Fruit fly (Drosophila melanogaster) whole organism, embryonic: ENCODE measurements around the gene CG11449.

ENCODE experiments used
- B-H2 ChIP-seq: fragments of 200-800 bp; sonication (Bioruptor generic); optimal IDR thresholded peaks from 2 replicates; lab custom pipeline; 2018; ENCODE audit warnings: missing biosample characterization, mild to moderate bottlenecking, missing genetic modification characterization
- CG10274 ChIP-seq: fragments of 200-800 bp; sonication (Bioruptor generic); optimal IDR thresholded peaks from 3 replicates; lab custom pipeline; 2017; ENCODE audit warnings: missing biosample characterization, mild to moderate bottlenecking, missing genetic modification characterization
- CG10959 ChIP-seq: fragments of 200-800 bp; sonication (Bioruptor generic); IDR thresholded peaks from 2 replicates; pipeline ENCODE4 v1.3.6; 2022; ENCODE audit warnings: missing biosample characterization, missing genetic modification characterization
- CG11456 ChIP-seq: fragments of 200-800 bp; sonication (Bioruptor generic); IDR thresholded peaks from 3 replicates; pipeline ENCODE4 v1.3.6; 2022; ENCODE audit warnings: missing biosample characterization, missing genetic modification characterization
- CG12104 ChIP-seq: fragments of 200-800 bp; sonication (Bioruptor generic); optimal IDR thresholded peaks from 3 replicates; lab custom pipeline; 2016; ENCODE audit warnings: missing biosample characterization, missing genetic modification characterization
- CG12219 ChIP-seq: fragments of 200-800 bp; sonication (Bioruptor generic); optimal IDR thresholded peaks from 3 replicates; lab custom pipeline; 2018; ENCODE audit warnings: missing biosample characterization, mild to moderate bottlenecking, missing genetic modification characterization
- CG13894 ChIP-seq: fragments of 200-800 bp; sonication (Bioruptor generic); optimal IDR thresholded peaks from 3 replicates; lab custom pipeline; 2018; ENCODE audit warnings: missing biosample characterization, mild to moderate bottlenecking, missing genetic modification characterization, moderate library complexity
- CG15696 ChIP-seq: fragments of 200-800 bp; sonication (Bioruptor generic); optimal IDR thresholded peaks from 2 replicates; lab custom pipeline; 2019; ENCODE audit warnings: missing biosample characterization, mild to moderate bottlenecking, missing genetic modification characterization, moderate library complexity
- CG16813 ChIP-seq: fragments of 200-800 bp; sonication (Bioruptor generic); IDR thresholded peaks from 3 replicates; pipeline ENCODE4 v1.3.6; 2022; ENCODE audit warnings: missing biosample characterization, missing genetic modification characterization; ENCODE audit not compliant: partially characterized antibody
- CG18476 ChIP-seq: fragments of 200-800 bp; sonication (Bioruptor generic); optimal IDR thresholded peaks from 2 replicates; lab custom pipeline; 2016; ENCODE audit warnings: missing biosample characterization, mild to moderate bottlenecking, missing genetic modification characterization
- CG30403 ChIP-seq: fragments of 200-800 bp; sonication (Bioruptor generic); optimal IDR thresholded peaks from 3 replicates; lab custom pipeline; 2016; ENCODE audit warnings: missing biosample characterization, missing genetic modification characterization
- CG32532 ChIP-seq: fragments of 200-800 bp; sonication (Bioruptor generic); IDR thresholded peaks from 2 replicates; pipeline ENCODE4 v1.3.6; 2022; ENCODE audit warnings: missing biosample characterization, missing genetic modification characterization
- CG3407 ChIP-seq: fragments of 200-800 bp; sonication (Bioruptor generic); optimal IDR thresholded peaks from 2 replicates; lab custom pipeline; 2018; ENCODE audit warnings: missing biosample characterization, mild to moderate bottlenecking, missing genetic modification characterization
- CG8281 ChIP-seq: fragments of 200-800 bp; sonication (Bioruptor generic); optimal IDR thresholded peaks from 2 replicates; lab custom pipeline; 2018; ENCODE audit warnings: missing biosample characterization, mild to moderate bottlenecking, missing genetic modification characterization, moderate library complexity
- CG8478 ChIP-seq: fragments of >200 bp; optimal IDR thresholded peaks from 2 replicates; lab custom pipeline; 2018
- CG8944 ChIP-seq: fragments of 200-800 bp; sonication (Bioruptor generic); optimal IDR thresholded peaks from 3 replicates; lab custom pipeline; 2016; ENCODE audit warnings: missing biosample characterization, missing genetic modification characterization
- CHES-1-like ChIP-seq: fragments of 200-800 bp; sonication (Bioruptor generic); optimal IDR thresholded peaks from 2 replicates; lab custom pipeline; 2016; ENCODE audit warnings: missing biosample characterization, missing genetic modification characterization
- Dbx ChIP-seq: fragments of 200-800 bp; sonication (Bioruptor generic); IDR thresholded peaks from 3 replicates; pipeline ENCODE4 v1.3.6; 2022; ENCODE audit warnings: missing biosample characterization, missing genetic modification characterization
- Dek ChIP-seq: fragments of 200-800 bp; sonication (Bioruptor generic); optimal IDR thresholded peaks from 3 replicates; lab custom pipeline; 2019; ENCODE audit warnings: missing biosample characterization, mild to moderate bottlenecking, missing genetic modification characterization, moderate library complexity
- Eip74EF ChIP-seq, 2 experiments: fragments of 200-800 bp in 1 of 2; fragments of >200 bp in 1 of 2; sonication (Bioruptor generic) in 1 of 2; optimal IDR thresholded peaks; 2 replicates each; lab custom pipeline; 2017 to 2019; ENCODE audit warnings: missing biosample characterization in 2 of 2, missing genetic modification characterization in 2 of 2, mild to moderate bottlenecking in 1 of 2, moderate library complexity in 1 of 2
- Ets65A ChIP-seq: fragments of 200-800 bp; sonication (Bioruptor generic); peaks from one replicate; lab custom pipeline; 2016; ENCODE audit warnings: missing biosample characterization, missing genetic modification characterization
- HHEX ChIP-seq: fragments of 200-800 bp; sonication (Bioruptor generic); optimal IDR thresholded peaks from 3 replicates; lab custom pipeline; 2017; ENCODE audit warnings: missing biosample characterization, mild to moderate bottlenecking, missing genetic modification characterization, missing genetic modification reagents
- NC2β ChIP-seq: fragments of 200-800 bp; sonication (Bioruptor generic); optimal IDR thresholded peaks from 2 replicates; lab custom pipeline; 2016; ENCODE audit warnings: missing biosample characterization, missing genetic modification characterization
- Nf-YA ChIP-seq: fragments of 200-800 bp; sonication (Bioruptor generic); IDR thresholded peaks from 2 replicates; pipeline ENCODE4 v1.3.6; 2022; ENCODE audit warnings: missing biosample characterization, missing genetic modification characterization
- Pdp1 ChIP-seq, 2 experiments: fragments of 200-800 bp; sonication (Bioruptor generic); optimal IDR thresholded peaks; 3 replicates each; lab custom pipeline; 2016; ENCODE audit warnings: missing biosample characterization in 2 of 2, missing genetic modification characterization in 2 of 2, mild to moderate bottlenecking in 1 of 2, moderate library complexity in 1 of 2
- Side ChIP-seq: fragments of 200-800 bp; sonication (Bioruptor generic); optimal IDR thresholded peaks from 2 replicates; lab custom pipeline; 2016; ENCODE audit warnings: missing biosample characterization, missing genetic modification characterization
- Sox100B ChIP-seq: fragments of 200-800 bp; sonication (Bioruptor generic); optimal IDR thresholded peaks from 3 replicates; lab custom pipeline; 2018; ENCODE audit warnings: missing biosample characterization, mild to moderate bottlenecking, missing genetic modification characterization
- Trl ChIP-seq, 3 experiments: fragments of >200 bp in 2 of 3; fragments of 200-800 bp in 1 of 3; sonication (Bioruptor generic) in 1 of 3; optimal IDR thresholded peaks; 2 replicates in 1 of 3; 3 replicates in 2 of 3; lab custom pipeline; 2016 to 2017; ENCODE audit warnings: missing biosample characterization in 1 of 3, missing genetic modification characterization in 1 of 3
- dmrt99B ChIP-seq: fragments of 200-800 bp; sonication (Bioruptor generic); optimal IDR thresholded peaks from 2 replicates; lab custom pipeline; 2018; ENCODE audit warnings: missing biosample characterization, mild to moderate bottlenecking, missing genetic modification characterization, moderate library complexity
- dpn ChIP-seq, 2 experiments: fragments of 200-800 bp; sonication (Bioruptor generic); optimal IDR thresholded peaks; 3 replicates each; lab custom pipeline; 2016; ENCODE audit warnings: missing biosample characterization in 2 of 2, missing genetic modification characterization in 2 of 2
- grn ChIP-seq: fragments of 200-800 bp; sonication (Bioruptor generic); optimal IDR thresholded peaks from 3 replicates; lab custom pipeline; 2017; ENCODE audit warnings: missing biosample characterization, missing genetic modification characterization
- hkb ChIP-seq, 2 experiments: fragments of 200-800 bp in 1 of 2; fragments of >200 bp in 1 of 2; sonication (Bioruptor generic) in 1 of 2; IDR thresholded peaks in 1 of 2; optimal IDR thresholded peaks in 1 of 2; 2 replicates each; pipeline versions ENCODE4 v1.3.6 to Lab custom; 2017 to 2022; ENCODE audit warnings: missing biosample characterization in 1 of 2, missing genetic modification characterization in 1 of 2
- klu ChIP-seq: fragments of 200-800 bp; sonication (Bioruptor generic); IDR thresholded peaks from 2 replicates; pipeline ENCODE4 v1.3.6; 2022; ENCODE audit warnings: missing biosample characterization, missing genetic modification characterization
- lilli ChIP-seq: fragments of 200-800 bp; sonication (Bioruptor generic); optimal IDR thresholded peaks from 3 replicates; lab custom pipeline; 2016; ENCODE audit warnings: missing biosample characterization, missing genetic modification characterization
- nmo ChIP-seq: fragments of 200-800 bp; sonication (Bioruptor generic); optimal IDR thresholded peaks from 2 replicates; lab custom pipeline; 2018; ENCODE audit warnings: missing biosample characterization, mild to moderate bottlenecking, missing genetic modification characterization, moderate library complexity
- nom ChIP-seq: fragments of 200-800 bp; sonication (Bioruptor generic); optimal IDR thresholded peaks from 2 replicates; lab custom pipeline; 2017; ENCODE audit warnings: missing biosample characterization, missing genetic modification characterization, mild to moderate bottlenecking, moderate library complexity, missing genetic modification reagents
- odd ChIP-seq: fragments of 200-800 bp; sonication (Bioruptor generic); optimal IDR thresholded peaks from 2 replicates; lab custom pipeline; 2017; ENCODE audit warnings: missing biosample characterization, mild to moderate bottlenecking, missing genetic modification characterization
- onecut ChIP-seq: fragments of 200-800 bp; sonication (Bioruptor generic); IDR thresholded peaks from 2 replicates; pipeline ENCODE4 v1.3.6; 2022; ENCODE audit warnings: missing biosample characterization, missing genetic modification characterization
- pros ChIP-seq: fragments of 200-800 bp; sonication (Bioruptor generic); optimal IDR thresholded peaks from 3 replicates; lab custom pipeline; 2019; ENCODE audit warnings: missing biosample characterization, mild to moderate bottlenecking, missing genetic modification characterization, moderate library complexity
- sim ChIP-seq: fragments of 200-800 bp; sonication (Bioruptor generic); IDR thresholded peaks from 2 replicates; pipeline ENCODE4 v1.3.6; 2022; ENCODE audit warnings: missing biosample characterization, missing genetic modification characterization
- sima ChIP-seq: fragments of 200-800 bp; sonication (Bioruptor generic); optimal IDR thresholded peaks from 2 replicates; lab custom pipeline; 2016; ENCODE audit warnings: missing biosample characterization, missing genetic modification characterization
- z ChIP-seq: fragments of 200-800 bp; sonication (Bioruptor generic); IDR thresholded peaks from 3 replicates; pipeline ENCODE4 v1.3.6; 2022; ENCODE audit warnings: missing biosample characterization, missing genetic modification characterization

The CG11449 gene

dm6 chr3L:22454368-22454767 is at the start of gene CG11449:
Gene CG11449, plus strand, starts transcription at chr3L:22454373.
- TF ChIP-seq CG8478 (peak; percentile 21), odd (no peak), Nf-YA (GFP tag; lab: Robert Waterston, UW) (no peak), dpn (GFP tag; optimal IDR thresholded peaks at IDR 0.05; lab: Kevin White, UChicago) (no peak), Ets65A (GFP tag; lab: Kevin White, UChicago) (peak; percentile 90), CG18476 (GFP tag; lab: Kevin White, UChicago) (no peak)

DNA sequence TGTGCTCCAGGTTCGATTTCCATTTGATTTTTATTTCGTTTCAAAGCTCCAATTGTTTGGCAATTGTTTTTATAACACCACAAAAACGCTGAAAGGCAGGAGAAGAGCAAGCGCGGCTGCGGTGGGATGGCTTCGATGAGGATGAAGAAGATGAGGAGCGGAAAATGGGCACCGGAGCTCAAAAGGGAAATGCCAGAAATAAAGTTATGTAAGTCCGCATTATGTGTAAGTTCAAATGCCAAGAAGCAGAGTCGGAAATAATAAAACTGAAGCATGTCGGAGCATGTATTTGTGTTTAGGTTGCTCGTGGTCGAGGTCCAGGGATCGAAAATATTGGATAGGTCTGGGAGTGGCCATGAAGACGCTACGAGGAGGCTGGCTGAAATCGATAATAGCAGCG is 48.8 kb upstream of the CG11449 start:
- peak; percentile 67 for TF ChIP-seq Ets65A (GFP tag; lab: Kevin White, UChicago)
- TF ChIP-seq sima (GFP tag; lab: Kevin White, UChicago): no peak
- no peak for TF ChIP-seq CG15696 (tag; lab: Kevin White, UChicago)
- peak in 1 of 2 experiments; percentile 61 for TF ChIP-seq Pdp1 (GFP tag; optimal IDR thresholded peaks at IDR 0.05; lab: Kevin White, UChicago)

DNA sequence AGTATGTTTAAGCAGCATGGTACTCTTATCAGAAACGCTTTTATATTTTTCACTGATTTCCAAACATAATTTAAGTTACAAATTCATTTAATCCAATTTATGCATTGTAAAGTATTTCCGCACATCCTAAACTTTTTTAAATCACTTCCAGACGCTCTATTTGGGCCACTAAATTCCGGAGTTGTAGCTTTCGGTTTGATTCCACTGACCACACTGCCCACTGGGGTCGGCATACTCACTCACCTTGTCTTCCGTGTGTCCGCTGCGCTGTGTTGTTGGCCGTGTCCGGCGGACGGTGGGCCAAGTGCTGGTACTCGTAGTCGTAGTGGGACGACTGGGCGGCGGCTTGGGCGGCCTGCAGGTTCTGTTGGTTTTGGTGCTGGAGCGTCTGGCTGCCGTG is 47.5 kb upstream of the CG11449 start:
- TF ChIP-seq z: 0 out of 3 replicates have a peak, but pooled peaks have one; percentile 33
- no peak for TF ChIP-seq CG8944 (GFP tag; lab: Kevin White, UChicago)
- TF ChIP-seq CG10274: no peak

- TF ChIP-seq dmrt99B (tag; lab: Kevin White, UChicago) (peak; percentile 35), CG13894 (peak; percentile 81), Dek (tag; lab: Kevin White, UChicago) (peak; percentile 10), onecut (GFP tag; lab: Robert Waterston, UW) (peak; percentile 26; the same call in 1 of the 2 replicates), grn (GFP tag; lab: Kevin White, UChicago) (peak; percentile 51), HHEX (GFP tag; lab: Kevin White, UChicago) (peak; percentile 14), B-H2 (peak; percentile 10), CG12104 (GFP tag; lab: Kevin White, UChicago) (peak; percentile 36), CG32532 (peak; percentile 55; the same call in 1 of the 2 replicates), hkb (optimal IDR thresholded peaks at IDR 0.05; lab: Kevin White, UChicago) (peak; percentile 50), hkb (GFP tag; IDR thresholded peaks at IDR 0.05; lab: Robert Waterston, UW) (peak; percentile 58; the same call in 1 of the 2 replicates), CG16813 (GFP tag; lab: Robert Waterston, UW) (0 out of 3 replicates have a peak, but pooled peaks have one; percentile 10), sim (GFP tag; lab: Robert Waterston, UW) (peak; percentile 21; the same call in 1 of the 2 replicates), Dbx (peak; percentile 25; the same call in 1 of the 3 replicates), Eip74EF (GFP tag; optimal IDR thresholded peaks at IDR 0.05; lab: Kevin White, UChicago) (peak in 1 of 2 experiments; percentile 58), CHES-1-like (peak; percentile 17), Sox100B (GFP tag; lab: Kevin White, UChicago) (peak; percentile 49), CG30403 (GFP tag; lab: Kevin White, UChicago) (peak; percentile 27), CG8281 (tag; lab: Kevin White, UChicago) (peak; percentile 49), NC2β (GFP tag; lab: Kevin White, UChicago) (no peak), CG11456 (GFP tag; lab: Robert Waterston, UW) (0 out of 3 replicates have a peak, but pooled peaks have one; percentile 11), CG3407 (GFP tag; lab: Kevin White, UChicago) (no peak), pros (GFP tag; lab: Kevin White, UChicago) (peak; percentile 69), nmo (peak; percentile 48), CG12219 (peak; percentile 6), lilli (GFP tag; lab: Kevin White, UChicago) (peak; percentile 28), Side (GFP tag; lab: Kevin White, UChicago) (peak; percentile 19), klu (GFP tag; lab: Robert Waterston, UW) (no peak), CG10959 (GFP tag; lab: Robert Waterston, UW) (no peak), nom (GFP tag; lab: Kevin White, UChicago) (peak; percentile 71), Trl (optimal IDR thresholded peaks at IDR 0.05; lab: Kevin White, UChicago) (peak; percentile 99), Trl (GFP tag; optimal IDR thresholded peaks at IDR 0.05; lab: Kevin White, UChicago) (peak; percentile 85)
These were observed 46.3 kb upstream of the CG11449 start, which contains the start of gene Ten-m for dm6 chr3L:22407590-22408485. Gene Ten-m, minus strand, starts transcription at chr3L:22407863.
